Worm (Caenorhabditis elegans): ENCODE data around the gene W06B4.1.

- TF ChIP-seq pha-4 (tag; optimal IDR thresholded peaks at IDR 0.05) (no peak), unc-55 (GFP tag; optimal IDR thresholded peaks at IDR 0.05) (no peak), ceh-48 (tag; optimal IDR thresholded peaks at IDR 0.05) (no peak), unc-86 (tag; optimal IDR thresholded peaks at IDR 0.05) (no peak), ceh-45 (GFP tag; IDR thresholded peaks at IDR 0.05) (no peak), fkh-10 (GFP tag; optimal IDR thresholded peaks at IDR 0.05) (no peak), ama-1 (optimal IDR thresholded peaks at IDR 0.05) (no peak), hlh-8 (tag; optimal IDR thresholded peaks at IDR 0.05) (no peak)
Observed at ce11 chrII:4505097-4505626, 33.8 kb downstream of the W06B4.1 start, which contains the start of gene camt-1.

All from whole organism, late embryonic.